Worm (Caenorhabditis elegans) whole organism, late embryonic: ENCODE measurements around the gene parn-1.

Experiments
- C08G9.2 ChIP-seq: sonication (generic microtip); optimal IDR thresholded peaks from 2 replicates; lab custom pipeline; 2016; ENCODE audit warnings: mild to moderate bottlenecking, missing genetic modification characterization, moderate library complexity, missing compliant biosample characterization
- K02D7.2 ChIP-seq: sonication (generic microtip); optimal IDR thresholded peaks from 2 replicates; lab custom pipeline; 2017; ENCODE audit warnings: mild to moderate bottlenecking, missing genetic modification characterization, missing compliant biosample characterization
- K09A11.1 ChIP-seq: sonication (generic microtip); optimal IDR thresholded peaks from 2 replicates; lab custom pipeline; 2017; ENCODE audit warnings: antibody characterized with exemption, mild to moderate bottlenecking, missing genetic modification characterization, missing compliant biosample characterization; ENCODE audit not compliant: insufficient read depth
- ahr-1 ChIP-seq: sonication (generic microtip); optimal IDR thresholded peaks from 2 replicates; lab custom pipeline; 2016; ENCODE audit warnings: missing genetic modification characterization, missing compliant biosample characterization
- ama-1 ChIP-seq: fragments of 150-350 bp; optimal IDR thresholded peaks from 2 replicates; lab custom pipeline; 2014
- ceh-18 ChIP-seq: sonication (generic microtip); optimal IDR thresholded peaks from 2 replicates; lab custom pipeline; 2016; ENCODE audit warnings: missing genetic modification characterization, missing compliant biosample characterization
- ceh-22 ChIP-seq: sonication (generic microtip); optimal IDR thresholded peaks from 2 replicates; lab custom pipeline; 2017; ENCODE audit warnings: missing biosample characterization, missing genetic modification characterization
- ceh-6 ChIP-seq: fragments of 200-800 bp; sonication (Bioruptor generic); optimal IDR thresholded peaks from 2 replicates; lab custom pipeline; 2018; ENCODE audit warnings: mild to moderate bottlenecking, missing genetic modification characterization, missing compliant biosample characterization
- dmd-4 ChIP-seq: sonication (generic microtip); optimal IDR thresholded peaks from 2 replicates; lab custom pipeline; 2016; ENCODE audit warnings: borderline replicate concordance, missing genetic modification characterization, missing compliant biosample characterization
- dve-1 ChIP-seq: sonication (generic microtip); optimal IDR thresholded peaks from 2 replicates; lab custom pipeline; 2017; ENCODE audit warnings: antibody characterized with exemption, mild to moderate bottlenecking, missing genetic modification characterization, missing compliant biosample characterization
- elt-2 ChIP-seq: sonication (generic microtip); optimal IDR thresholded peaks from 2 replicates; lab custom pipeline; 2016; ENCODE audit warnings: missing genetic modification reagents, missing genetic modification characterization, missing compliant biosample characterization
- elt-4 ChIP-seq: sonication (generic microtip); optimal IDR thresholded peaks from 2 replicates; lab custom pipeline; 2016; ENCODE audit warnings: missing genetic modification characterization, missing compliant biosample characterization
- eyg-1 ChIP-seq: sonication (generic microtip); optimal IDR thresholded peaks from 2 replicates; lab custom pipeline; 2016; ENCODE audit warnings: missing genotype, missing genetic modification characterization, missing compliant biosample characterization
- gmeb-2 ChIP-seq: sonication (generic microtip); optimal IDR thresholded peaks from 2 replicates; lab custom pipeline; 2016; ENCODE audit warnings: missing genetic modification characterization, inconsistent platforms, missing compliant biosample characterization
- hlh-13 ChIP-seq: fragments of 200-800 bp; sonication (Bioruptor generic); optimal IDR thresholded peaks from 2 replicates; lab custom pipeline; 2018; ENCODE audit warnings: mild to moderate bottlenecking, missing genetic modification characterization, missing compliant biosample characterization
- hlh-6 ChIP-seq: sonication (generic microtip); optimal IDR thresholded peaks from 2 replicates; lab custom pipeline; 2016; ENCODE audit warnings: missing genotype, missing genetic modification characterization, missing compliant biosample characterization
- hlh-8 ChIP-seq: sonication (generic microtip); optimal IDR thresholded peaks from 2 replicates; lab custom pipeline; 2016; ENCODE audit warnings: missing genotype, missing genetic modification characterization, missing compliant biosample characterization
- lin-11 ChIP-seq: fragments of 200-800 bp; sonication (Bioruptor generic); optimal IDR thresholded peaks from 2 replicates; lab custom pipeline; 2018; ENCODE audit warnings: mild to moderate bottlenecking, missing genetic modification characterization, missing compliant biosample characterization
- mec-3 ChIP-seq: sonication (generic microtip); optimal IDR thresholded peaks from 2 replicates; lab custom pipeline; 2016; ENCODE audit warnings: borderline replicate concordance, missing genetic modification characterization, missing compliant biosample characterization
- nhr-11 ChIP-seq: fragments of 150-350 bp; optimal IDR thresholded peaks from 2 replicates; lab custom pipeline; 2014; ENCODE audit warnings: missing biosample characterization, missing genetic modification characterization
- pag-3 ChIP-seq: sonication (generic microtip); optimal IDR thresholded peaks from 2 replicates; lab custom pipeline; 2016; ENCODE audit warnings: missing compliant biosample characterization, missing genetic modification characterization, borderline replicate concordance
- pha-4 ChIP-seq: fragments of 150-350 bp; optimal IDR thresholded peaks from 2 replicates; lab custom pipeline; 2018; ENCODE audit warnings: missing biosample characterization, missing genetic modification reagents, missing genetic modification characterization
- pqm-1 ChIP-seq: sonication (generic microtip); optimal IDR thresholded peaks from 2 replicates; lab custom pipeline; 2016; ENCODE audit warnings: missing genetic modification characterization, missing compliant biosample characterization
- pros-1 ChIP-seq: fragments of 150-350 bp; optimal IDR thresholded peaks from 2 replicates; lab custom pipeline; 2014; ENCODE audit warnings: missing biosample characterization, missing genetic modification reagents, missing genetic modification characterization
- rnt-1 ChIP-seq: sonication (generic microtip); optimal IDR thresholded peaks from 2 replicates; lab custom pipeline; 2016; ENCODE audit warnings: missing genetic modification characterization, missing compliant biosample characterization
- tbx-2 ChIP-seq: sonication (generic microtip); optimal IDR thresholded peaks from 2 replicates; lab custom pipeline; 2016; ENCODE audit warnings: missing genetic modification characterization, missing compliant biosample characterization
- tbx-7 ChIP-seq: sonication (generic microtip); optimal IDR thresholded peaks from 2 replicates; lab custom pipeline; 2016; ENCODE audit warnings: missing genotype, missing genetic modification characterization, missing compliant biosample characterization
- ttx-3 ChIP-seq: sonication (generic microtip); optimal IDR thresholded peaks from 2 replicates; lab custom pipeline; 2016; ENCODE audit warnings: missing genetic modification reagents, missing genetic modification characterization, missing compliant biosample characterization
- zip-5 ChIP-seq: sonication (generic microtip); optimal IDR thresholded peaks from 2 replicates; lab custom pipeline; 2016; ENCODE audit warnings: missing genetic modification characterization, missing compliant biosample characterization
- ztf-16 ChIP-seq: sonication (generic microtip); optimal IDR thresholded peaks from 2 replicates; lab custom pipeline; 2017; ENCODE audit warnings: missing genetic modification characterization, missing compliant biosample characterization

Gene parn-1

DNA sequence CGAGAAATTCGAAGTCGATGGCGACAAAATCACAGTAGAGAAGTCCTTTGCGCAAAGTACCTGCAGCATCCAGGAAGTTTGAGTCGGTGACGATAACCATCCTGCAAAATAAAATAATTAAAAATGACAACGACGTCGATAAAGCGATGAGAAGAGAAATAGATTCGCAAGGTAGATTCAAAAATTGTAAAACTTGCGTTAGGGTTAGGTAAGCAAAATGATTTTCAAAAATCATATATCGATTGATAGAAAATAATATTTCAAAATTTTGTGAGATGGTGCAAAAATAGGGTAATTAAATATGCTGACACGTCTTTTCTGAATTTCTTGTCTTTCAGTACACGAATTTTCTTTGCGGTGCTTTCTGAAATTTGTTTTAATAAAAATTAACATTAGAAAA, at the start of gene parn-1:
TSS of gene parn-1 (minus strand) at position 101 of the 400 bp plus-strand sequence.
- no peak for TF ChIP-seq ceh-22 (tag; lab: Kevin White, UChicago)
- TF ChIP-seq ama-1 (lab: Kevin White, UChicago): no peak
- no peak for TF ChIP-seq C08G9.2
- no peak for TF ChIP-seq dve-1 (tag; lab: Kevin White, UChicago)
- no peak for TF ChIP-seq tbx-7 (tag; lab: Kevin White, UChicago)
- TF ChIP-seq ahr-1: no peak
- no peak for TF ChIP-seq hlh-13 (GFP tag; lab: Kevin White, UChicago)
- TF ChIP-seq lin-11 (tag; lab: Kevin White, UChicago): no peak
- TF ChIP-seq hlh-8 (tag; lab: Kevin White, UChicago): no peak
- TF ChIP-seq zip-5 (tag; lab: Kevin White, UChicago): no peak
- TF ChIP-seq mec-3: no peak

DNA sequence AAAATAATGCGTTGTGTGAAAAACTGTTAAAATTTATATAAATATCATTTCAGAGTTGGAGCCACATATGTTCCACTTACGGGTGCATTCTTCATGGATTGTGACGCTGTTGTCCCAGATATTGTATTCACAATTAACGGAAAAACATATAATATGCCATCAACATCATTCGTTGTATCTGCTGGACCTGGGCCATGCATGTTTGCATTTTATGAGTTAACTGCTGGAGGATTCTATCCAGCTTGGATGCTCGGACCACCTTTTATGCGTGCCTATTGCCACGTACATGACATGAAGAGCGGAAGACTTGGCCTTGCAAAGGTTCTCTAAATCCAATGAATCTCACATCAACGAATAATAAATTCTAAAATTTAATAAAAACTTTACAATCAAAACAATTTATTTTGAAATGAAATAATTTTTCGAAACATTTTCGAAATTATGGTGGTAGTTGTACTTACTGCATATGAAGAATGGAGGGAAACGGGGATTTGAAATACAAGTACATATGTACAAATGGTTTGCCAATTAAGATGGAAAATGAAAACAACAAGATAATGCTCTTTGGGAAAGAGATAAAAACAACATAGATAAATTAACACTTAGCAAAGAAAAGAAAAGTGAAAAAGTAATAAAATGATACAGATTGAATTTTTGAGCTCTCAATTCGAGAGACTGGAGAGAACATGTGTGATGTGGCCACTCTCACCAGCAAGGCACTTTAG, 48.9 kb upstream of the parn-1 start:
- TF ChIP-seq gmeb-2 (tag; lab: Kevin White, UChicago) (no peak), tbx-2 (tag; lab: Kevin White, UChicago) (no peak), ahr-1 (no peak), K09A11.1 (no peak), rnt-1 (tag; lab: Kevin White, UChicago) (no peak), elt-4 (tag; lab: Kevin White, UChicago) (no peak)

DNA sequence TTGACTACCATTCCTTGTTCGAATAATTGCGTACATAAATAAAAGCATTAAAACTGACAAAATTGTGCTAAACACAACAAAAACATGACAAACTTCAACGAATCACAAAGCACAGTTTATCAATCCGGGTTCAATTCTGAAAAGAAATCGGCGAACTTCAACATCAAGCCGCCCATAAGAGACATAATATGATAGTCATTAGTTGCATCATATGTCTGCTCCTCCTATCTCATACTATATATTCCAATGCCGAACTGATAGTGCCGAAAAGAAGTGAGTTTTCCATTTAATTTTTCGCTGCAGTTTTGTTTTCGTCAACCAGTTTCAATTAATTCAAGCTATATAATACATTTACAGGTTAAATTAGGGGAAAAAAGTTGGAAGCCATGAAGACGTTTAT, 46.6 kb upstream of the parn-1 start, which contains the start of gene hrg-7:
TSS of gene hrg-7 (plus strand) at position 358 of the 400 bp plus-strand sequence.
- no peak for TF ChIP-seq ztf-16 (tag; lab: Kevin White, UChicago)
- TF ChIP-seq ceh-22 (tag; lab: Kevin White, UChicago): no peak
- no peak for TF ChIP-seq hlh-8 (tag; lab: Kevin White, UChicago)
- TF ChIP-seq gmeb-2 (tag; lab: Kevin White, UChicago): no peak
- no peak for TF ChIP-seq pag-3 (tag; lab: Kevin White, UChicago)
- no peak for TF ChIP-seq mec-3

DNA sequence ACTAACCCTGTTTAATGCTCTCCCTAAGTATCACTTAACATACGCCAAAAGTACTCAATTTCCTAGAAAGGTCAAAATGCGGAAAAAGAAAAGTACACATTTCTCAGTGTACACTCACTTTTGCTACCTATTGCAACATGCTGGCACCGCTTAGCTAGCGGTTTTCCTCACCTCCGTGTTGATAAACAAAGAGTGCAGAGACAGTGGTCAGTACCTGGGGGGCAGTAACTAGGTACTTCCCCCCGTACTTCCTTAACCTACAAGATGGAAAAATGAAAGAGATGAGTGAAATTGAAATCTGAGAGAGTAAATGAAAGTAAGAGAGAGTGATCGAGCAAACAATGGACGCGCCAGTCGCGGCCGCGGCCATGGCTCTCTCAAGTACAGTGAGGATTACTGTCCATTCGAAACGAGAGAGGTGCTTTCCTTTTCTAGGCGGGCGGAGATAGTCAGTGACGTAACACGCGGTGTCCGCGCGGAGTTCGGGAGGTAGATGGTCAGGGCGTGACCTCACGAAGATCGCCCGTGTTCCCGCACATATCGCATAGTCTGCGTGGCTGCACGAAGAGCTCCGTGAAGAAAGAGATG, 41.2 kb upstream of the parn-1 start, which contains the start of gene cky-1:
TSS of gene cky-1 (plus strand) at position 538 of the 588 bp plus-strand sequence.
- TF ChIP-seq nhr-11 (no peak), hlh-8 (tag; lab: Kevin White, UChicago) (no peak), pros-1 (tag; lab: Kevin White, UChicago) (no peak), tbx-2 (tag; lab: Kevin White, UChicago) (peak; percentile 35)

DNA sequence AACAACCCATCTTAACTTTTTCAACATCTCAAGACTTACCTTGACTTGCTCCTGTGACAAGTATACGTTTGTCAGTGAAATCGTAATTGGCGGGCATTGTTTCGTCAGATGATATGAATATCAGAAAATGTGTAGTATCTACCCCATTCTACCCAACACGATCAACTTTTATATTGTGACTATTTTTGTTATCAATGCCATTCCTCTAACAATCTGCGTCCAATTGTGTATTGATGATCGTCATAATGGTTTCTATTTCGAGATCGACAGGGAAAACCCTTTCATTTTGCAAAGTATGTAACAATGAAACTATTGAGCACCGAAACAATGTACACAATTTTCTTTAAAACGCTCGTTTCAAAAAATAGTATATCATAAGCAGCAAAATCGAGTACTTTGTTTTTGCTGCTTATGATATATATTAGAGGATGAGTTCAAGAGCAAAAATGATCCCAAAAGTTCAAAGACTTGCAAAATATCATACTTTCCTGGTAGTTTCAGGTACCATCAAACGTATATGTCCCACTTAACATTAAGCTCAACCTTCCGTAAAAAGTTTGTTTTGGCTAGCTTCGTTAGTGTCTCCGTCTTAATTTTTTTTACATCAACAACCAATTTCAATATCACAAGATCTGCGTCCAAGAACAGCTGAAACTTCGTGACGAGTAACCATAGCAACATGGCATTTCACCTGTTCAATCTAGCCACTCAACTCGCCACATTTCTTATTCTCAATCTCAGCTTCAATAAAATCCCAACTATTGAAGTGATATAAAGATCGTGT, 38.6 kb upstream of the parn-1 start, which contains the start of the genes dhs-21 and xbx-9:
TSS of gene dhs-21 (minus strand) at position 181 of the 784 bp plus-strand sequence.
TSS of gene xbx-9 (plus strand) at position 734 of the 784 bp plus-strand sequence.
- TF ChIP-seq ceh-18 (tag; lab: Kevin White, UChicago): no peak
- TF ChIP-seq elt-2: peak; percentile 62

DNA sequence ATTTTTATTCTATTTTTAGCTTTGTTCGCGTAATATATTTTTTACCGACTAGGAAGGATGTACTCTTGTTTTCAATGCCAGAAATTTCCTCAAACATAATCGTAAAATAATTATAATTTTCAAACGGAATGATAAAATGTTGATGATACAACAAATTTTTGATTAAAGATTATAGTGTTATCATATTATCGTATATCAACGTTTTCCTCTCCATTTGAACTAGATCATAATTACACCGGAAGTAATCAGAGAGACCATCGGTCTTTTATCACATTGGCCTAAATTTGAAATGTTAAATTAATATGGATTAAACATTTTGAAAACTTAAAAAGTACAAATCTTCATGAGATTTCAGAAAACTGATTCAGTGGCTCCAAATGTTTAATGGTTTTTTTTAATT, 37.7 kb upstream of the parn-1 start:
- TF ChIP-seq elt-2 (peak; percentile 80), pqm-1 (tag; lab: Kevin White, UChicago) (no peak)

DNA sequence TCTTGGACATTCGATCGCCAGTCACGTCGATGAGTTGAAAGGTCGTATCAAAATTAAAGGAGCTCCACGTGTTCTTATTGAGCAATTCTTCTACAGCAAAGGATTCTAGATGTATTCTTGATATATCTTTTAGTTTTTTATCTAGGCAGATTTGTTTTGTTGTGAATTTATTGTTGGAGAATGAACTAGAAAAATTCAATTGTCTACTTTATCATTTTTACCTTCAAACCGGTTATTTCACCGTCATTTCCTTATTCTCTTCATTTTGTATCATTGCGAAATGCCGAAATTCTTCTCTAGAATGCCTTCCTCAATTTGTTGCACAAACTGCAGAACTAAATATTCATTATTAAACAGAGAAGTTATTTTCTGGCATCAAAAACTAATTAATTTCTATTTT, 34.2 kb upstream of the parn-1 start, which contains the start of gene R11D1.10:
TSS of gene R11D1.10 (plus strand) at position 301 of the 400 bp plus-strand sequence.
- TF ChIP-seq tbx-2 (tag; lab: Kevin White, UChicago) (no peak), eyg-1 (tag; lab: Kevin White, UChicago) (no peak), ceh-6 (GFP tag; lab: Kevin White, UChicago) (no peak), mec-3 (no peak), hlh-8 (tag; lab: Kevin White, UChicago) (no peak), gmeb-2 (tag; lab: Kevin White, UChicago) (no peak), pros-1 (tag; lab: Kevin White, UChicago) (no peak), hlh-6 (tag; lab: Kevin White, UChicago) (no peak), pha-4 (tag; lab: Kevin White, UChicago) (no peak), ttx-3 (tag; lab: Kevin White, UChicago) (no peak), ceh-22 (tag; lab: Kevin White, UChicago) (no peak), hlh-13 (GFP tag; lab: Kevin White, UChicago) (no peak), K02D7.2 (tag; lab: Kevin White, UChicago) (no peak), dmd-4 (tag; lab: Kevin White, UChicago) (no peak), rnt-1 (tag; lab: Kevin White, UChicago) (no peak)
